Fruit fly (Drosophila melanogaster) whole organism, prepupa: ENCODE data around the gene CG7556.

ENCODE experiments used
- CG10631 ChIP-seq: fragments of 200-800 bp; sonication (Bioruptor generic); optimal IDR thresholded peaks from 2 replicates; lab custom pipeline; 2016; ENCODE audit warnings: missing biosample characterization, missing genetic modification characterization
- CG10669 ChIP-seq: fragments of 200-800 bp; sonication (Bioruptor generic); optimal IDR thresholded peaks from 3 replicates; lab custom pipeline; 2018; ENCODE audit warnings: missing biosample characterization, mild to moderate bottlenecking, missing genetic modification characterization, moderate library complexity
- CG16779 ChIP-seq: fragments of 200-800 bp; sonication (Bioruptor generic); optimal IDR thresholded peaks from 3 replicates; lab custom pipeline; 2017; ENCODE audit warnings: missing biosample characterization, mild to moderate bottlenecking, missing genetic modification characterization
- CG6808 ChIP-seq: fragments of 200-800 bp; sonication (Bioruptor generic); optimal IDR thresholded peaks from 3 replicates; lab custom pipeline; 2017; ENCODE audit warnings: missing biosample characterization, missing genetic modification characterization, mild to moderate bottlenecking, moderate library complexity, missing genetic modification reagents
- Eip93F ChIP-seq: fragments of 200-800 bp; sonication (Bioruptor generic); optimal IDR thresholded peaks from 2 replicates; lab custom pipeline; 2016; ENCODE audit warnings: missing biosample characterization, mild to moderate bottlenecking, missing genetic modification characterization
- Gug ChIP-seq: fragments of 200-800 bp; sonication (Bioruptor generic); IDR thresholded peaks from 2 replicates; pipeline ENCODE4 v1.3.6; 2022; ENCODE audit warnings: missing biosample characterization, missing genetic modification characterization
- Sox15 ChIP-seq: fragments of 200-800 bp; sonication (Bioruptor generic); optimal IDR thresholded peaks from 3 replicates; lab custom pipeline; 2016; ENCODE audit warnings: missing biosample characterization, missing genetic modification characterization
- dsx ChIP-seq: fragments of 200-800 bp; optimal IDR thresholded peaks from 3 replicates; lab custom pipeline; 2019; ENCODE audit warnings: missing biosample characterization, mild to moderate bottlenecking, missing genetic modification characterization, moderate library complexity; ENCODE audit not compliant: poor library complexity, severe bottlenecking
- esn ChIP-seq: fragments of 200-800 bp; sonication (Bioruptor generic); optimal IDR thresholded peaks from 2 replicates; lab custom pipeline; 2016; ENCODE audit warnings: missing biosample characterization, mild to moderate bottlenecking, missing genetic modification characterization, moderate library complexity
- fd59A ChIP-seq: fragments of 200-800 bp; sonication (Bioruptor generic); optimal IDR thresholded peaks from 2 replicates; lab custom pipeline; 2017; ENCODE audit warnings: missing biosample characterization, mild to moderate bottlenecking, missing genetic modification characterization, missing genetic modification reagents
- fd85E ChIP-seq: fragments of 200-800 bp; sonication (Bioruptor generic); optimal IDR thresholded peaks from 3 replicates; lab custom pipeline; 2016; ENCODE audit warnings: missing biosample characterization, missing genetic modification characterization
- lz ChIP-seq: fragments of 200-800 bp; sonication (Bioruptor generic); optimal IDR thresholded peaks from 3 replicates; lab custom pipeline; 2016; ENCODE audit warnings: missing biosample characterization, missing genetic modification characterization
- salr ChIP-seq, 2 experiments: fragments of 200-800 bp; sonication (Bioruptor generic); optimal IDR thresholded peaks; 3 replicates each; lab custom pipeline; 2016 to 2018; ENCODE audit warnings: missing biosample characterization in 2 of 2, missing genetic modification characterization in 2 of 2, mild to moderate bottlenecking in 1 of 2

DNA sequence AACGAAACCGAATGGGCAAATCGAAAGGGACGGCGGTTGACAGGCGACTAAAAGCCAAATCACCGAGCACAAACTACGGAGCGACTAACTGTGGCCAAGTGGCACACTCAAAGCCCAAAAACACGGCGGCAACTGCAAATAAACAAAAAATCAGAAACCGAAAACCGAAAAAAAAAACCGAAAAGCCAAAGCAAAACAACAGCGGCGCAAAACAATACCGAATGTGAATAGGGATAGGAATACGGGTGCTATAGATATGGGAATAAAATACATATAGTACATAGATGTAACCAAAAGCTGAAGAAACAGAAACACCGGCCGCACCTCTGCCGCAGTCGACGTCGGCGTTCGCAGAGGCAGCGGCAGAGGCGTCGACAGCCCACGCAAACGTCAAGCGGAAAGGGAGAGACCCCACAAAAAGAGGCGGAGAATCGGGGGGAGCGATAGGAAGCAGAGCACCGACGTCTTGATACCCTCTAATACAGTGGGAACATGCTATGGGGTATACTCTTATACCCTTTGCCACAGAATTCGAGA is 12.5 kb downstream of the CG7556 start, which contains the start of gene RhoGAP18B:
- TF ChIP-seq salr (GFP tag; optimal IDR thresholded peaks at IDR 0.05; lab: Kevin White, UChicago) (no peak), Gug (no peak), CG16779 (tag; lab: Kevin White, UChicago) (no peak), Eip93F (GFP tag; lab: Kevin White, UChicago) (no peak), CG6808 (GFP tag; lab: Kevin White, UChicago) (no peak), CG10631 (GFP tag; lab: Kevin White, UChicago) (no peak), dsx (GFP tag; lab: Kevin White, UChicago) (no peak), esn (GFP tag; lab: Kevin White, UChicago) (no peak), fd59A (no peak), fd85E (GFP tag; lab: Kevin White, UChicago) (no peak), lz (GFP tag; lab: Kevin White, UChicago) (no peak), Sox15 (GFP tag; lab: Kevin White, UChicago) (no peak), CG10669 (GFP tag; lab: Kevin White, UChicago) (no peak)
